Fruit fly (Drosophila melanogaster): Measurements from ENCODE around the gene vn.

DNA sequence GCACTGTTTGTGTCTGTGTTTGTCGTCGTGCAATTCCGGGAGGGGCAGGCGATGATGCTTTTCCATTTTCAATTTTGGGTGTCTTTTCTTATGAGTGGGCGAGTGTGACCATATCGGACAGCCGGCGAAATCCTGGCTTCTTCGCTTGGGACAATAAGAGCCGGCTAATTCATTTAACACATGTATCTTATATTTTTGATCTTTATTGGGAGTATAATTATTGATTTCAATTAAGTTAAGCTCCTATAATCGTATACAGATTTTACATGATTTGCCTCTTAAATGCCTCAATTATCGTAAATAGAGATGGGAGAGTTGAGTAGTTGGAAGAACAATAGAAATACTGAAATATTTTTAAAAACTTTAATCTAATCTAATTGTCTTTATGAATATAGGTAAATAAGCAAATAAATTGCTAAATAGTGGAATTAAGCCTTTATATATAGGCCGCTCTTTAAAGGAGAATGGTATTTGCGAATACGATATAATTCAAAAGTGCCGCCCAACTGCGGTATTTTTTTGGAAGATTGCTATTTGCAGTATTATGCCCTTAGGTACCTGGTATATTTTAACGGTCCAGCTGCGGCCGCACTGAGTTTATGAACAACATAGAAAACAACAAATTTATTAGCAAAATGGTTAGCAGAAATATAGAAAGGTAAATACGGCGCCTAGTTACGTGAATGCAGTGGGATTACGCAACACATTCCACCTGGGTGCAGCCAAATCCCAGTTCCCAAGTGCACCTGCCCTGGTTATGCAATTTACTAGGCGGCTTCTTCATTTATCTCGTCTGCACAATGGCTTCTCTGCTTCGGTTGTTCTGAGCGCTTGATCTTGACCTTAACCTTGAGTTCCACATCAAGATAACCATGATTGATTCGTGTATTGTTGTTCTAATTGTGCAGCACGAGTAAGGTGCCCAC is 65.7 kb downstream of the vn start, which contains the start of the genes Myt1, PGRP-LD and Pmi:
- TF ChIP-seq CG8478 (optimal IDR thresholded peaks at IDR 0.05) = no peak
- no peak for TF ChIP-seq CTCF (optimal IDR thresholded peaks at IDR 0.05)

All from S2 (cell line).